Worm (Caenorhabditis elegans): Measurements from ENCODE around the gene gst-18.
"Not testable (repeated sequence)": the region's sequence is repeated elsewhere in the genome, so short reads cannot be mapped to it uniquely, and the experiment has no call there.

DNA sequence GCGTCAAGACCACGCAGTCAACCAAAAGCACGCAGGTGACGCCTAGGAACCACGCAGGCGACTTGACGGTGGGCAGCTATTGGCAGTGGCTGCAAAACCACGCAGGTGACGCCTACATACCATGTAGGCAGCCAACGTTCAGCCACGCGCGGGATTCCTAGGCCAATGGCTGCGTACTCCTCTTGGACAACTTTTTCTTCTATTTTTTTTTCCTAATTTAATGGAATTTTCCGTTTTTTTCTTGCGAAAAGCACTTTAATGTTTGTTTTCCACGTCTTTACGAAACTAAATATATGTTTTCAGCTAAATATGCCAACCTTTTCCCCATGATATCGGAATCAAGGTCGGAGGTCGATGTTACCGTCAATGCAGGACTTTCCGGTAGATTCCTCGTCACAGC lies 24.0 kb upstream of the gst-18 start, which contains the start of gene C31C9.9:
- not testable (repeated sequence) for TF ChIP-seq dmd-6, madf-5 (GFP tag; IDR thresholded peaks at IDR 0.05)
